Fruit fly (Drosophila melanogaster): ENCODE data around the gene CG9992.

dm6 chrX:16350062-16350461 is 34.6 kb downstream of the CG9992 start, which contains the start of gene sl:
- no peak for TF ChIP-seq CG10348 (GFP tag; IDR thresholded peaks at IDR 0.05)
- TF ChIP-seq CG8159 (tag; optimal IDR thresholded peaks at IDR 0.05): no peak
- TF ChIP-seq Pif1A (GFP tag; optimal IDR thresholded peaks at IDR 0.05): no peak
- no peak for TF ChIP-seq CG13204 (GFP tag; optimal IDR thresholded peaks at IDR 0.05)
- no peak for TF ChIP-seq D1 (tag; optimal IDR thresholded peaks at IDR 0.05)
- TF ChIP-seq EcR (GFP tag; optimal IDR thresholded peaks at IDR 0.05): no peak
- no peak for TF ChIP-seq Ets98B (GFP tag; IDR thresholded peaks at IDR 0.05)
- no peak for TF ChIP-seq CG15710 (tag; optimal IDR thresholded peaks at IDR 0.05)
- no peak for TF ChIP-seq CG9948 (tag; optimal IDR thresholded peaks at IDR 0.05)
- TF ChIP-seq fd96Ca (GFP tag; IDR thresholded peaks at IDR 0.05): no peak

Data from whole organism, pupa.